Worm (Caenorhabditis elegans) whole organism, L1 larva: ENCODE measurements around the gene C47D2.1.

Experiments
- C04F5.9 ChIP-seq: sonication (generic microtip); optimal IDR thresholded peaks from 2 replicates; lab custom pipeline; 2016; ENCODE audit warnings: missing genetic modification characterization, missing compliant biosample characterization
- C16A3.4 ChIP-seq: fragments of 150-350 bp; optimal IDR thresholded peaks from 2 replicates; lab custom pipeline; 2014; ENCODE audit warnings: missing biosample characterization, missing genetic modification characterization
- C34B4.2 ChIP-seq: sonication (generic microtip); optimal IDR thresholded peaks from 2 replicates; lab custom pipeline; 2017; ENCODE audit warnings: mild to moderate bottlenecking, missing genetic modification characterization, missing compliant biosample characterization
- F16B12.6 ChIP-seq: fragments of 150-350 bp; optimal IDR thresholded peaks from 2 replicates; lab custom pipeline; 2014; ENCODE audit warnings: missing biosample characterization, missing genetic modification characterization
- alr-1 ChIP-seq: fragments of 200-800 bp; sonication (Bioruptor generic); optimal IDR thresholded peaks from 2 replicates; lab custom pipeline; 2018; ENCODE audit warnings: borderline replicate concordance, mild to moderate bottlenecking, missing genetic modification characterization, missing compliant biosample characterization
- ama-1 ChIP-seq: fragments of 150-350 bp; optimal IDR thresholded peaks from 2 replicates; lab custom pipeline; 2014
- ceh-63 ChIP-seq: fragments of 200-800 bp; sonication (Bioruptor generic); optimal IDR thresholded peaks from 2 replicates; lab custom pipeline; 2018; ENCODE audit warnings: mild to moderate bottlenecking, missing genetic modification characterization, missing compliant biosample characterization
- ceh-8 ChIP-seq: fragments of 200-800 bp; sonication (Bioruptor generic); optimal IDR thresholded peaks from 2 replicates; lab custom pipeline; 2018; ENCODE audit warnings: mild to moderate bottlenecking, missing genetic modification characterization, moderate library complexity, missing compliant biosample characterization
- ceh-82 ChIP-seq, 3 experiments: fragments of 150-350 bp in 1 of 3; sonication (generic microtip) in 2 of 3; optimal IDR thresholded peaks; 2 replicates each; lab custom pipeline; 2014 to 2017; ENCODE audit warnings: missing biosample characterization in 3 of 3, missing genetic modification characterization in 3 of 3
- ceh-90 ChIP-seq: sonication (generic microtip); optimal IDR thresholded peaks from 2 replicates; lab custom pipeline; 2016; ENCODE audit warnings: missing genetic modification characterization, missing compliant biosample characterization
- efl-3 ChIP-seq: fragments of 200-800 bp; sonication (Bioruptor generic); optimal IDR thresholded peaks from 2 replicates; lab custom pipeline; 2018; ENCODE audit warnings: mild to moderate bottlenecking, missing genetic modification characterization, missing compliant biosample characterization
- egl-13 ChIP-seq: sonication (generic microtip); optimal IDR thresholded peaks from 2 replicates; lab custom pipeline; 2016; ENCODE audit warnings: missing genotype, missing genetic modification reagents, missing genetic modification characterization, missing compliant biosample characterization
- egl-27 ChIP-seq, 2 experiments: fragments of 150-350 bp in 1 of 2; sonication (generic microtip); optimal IDR thresholded peaks; 3 replicates each; lab custom pipeline; 2017 to 2018; ENCODE audit warnings: missing biosample characterization in 2 of 2, missing genetic modification characterization in 2 of 2, missing genetic modification reagents in 2 of 2
- elt-2 ChIP-seq: sonication (generic microtip); optimal IDR thresholded peaks from 2 replicates; lab custom pipeline; 2016; ENCODE audit warnings: missing genetic modification characterization, mild to moderate bottlenecking, inconsistent platforms, missing compliant biosample characterization, missing genetic modification reagents
- elt-3 ChIP-seq, 6 experiments: fragments of 150-350 bp in 1 of 6; sonication (generic microtip); optimal IDR thresholded peaks; 2 replicates each; lab custom pipeline; 2017 to 2018; ENCODE audit warnings: missing biosample characterization in 6 of 6, missing genetic modification characterization in 6 of 6, inconsistent platforms in 1 of 6
- ets-5 ChIP-seq: fragments of 200-800 bp; sonication (Bioruptor generic); IDR thresholded peaks from 2 replicates; pipeline ENCODE4 v1.3.6; 2022; ENCODE audit warnings: missing genetic modification characterization, missing compliant biosample characterization
- fkh-10 ChIP-seq: sonication (generic microtip); optimal IDR thresholded peaks from 2 replicates; lab custom pipeline; 2017; ENCODE audit warnings: missing biosample characterization, missing genetic modification reagents, missing genetic modification characterization
- fkh-4 ChIP-seq: sonication (generic microtip); optimal IDR thresholded peaks from 2 replicates; lab custom pipeline; 2016; ENCODE audit warnings: missing compliant biosample characterization, missing genetic modification characterization, borderline replicate concordance
- fkh-8 ChIP-seq: sonication (generic microtip); optimal IDR thresholded peaks from 2 replicates; lab custom pipeline; 2016; ENCODE audit warnings: mild to moderate bottlenecking, missing genetic modification characterization, missing compliant biosample characterization
- fos-1 ChIP-seq: fragments of 150-350 bp; optimal IDR thresholded peaks from 2 replicates; lab custom pipeline; 2014; ENCODE audit warnings: missing biosample characterization, missing genetic modification characterization
- hlh-17 ChIP-seq: fragments of 200-800 bp; sonication (Bioruptor generic); optimal IDR thresholded peaks from 2 replicates; lab custom pipeline; 2018; ENCODE audit warnings: missing genetic modification characterization, mild to moderate bottlenecking, missing compliant biosample characterization, moderate library complexity, borderline replicate concordance
- irx-1 ChIP-seq: sonication (generic microtip); optimal IDR thresholded peaks from 2 replicates; lab custom pipeline; 2016; ENCODE audit warnings: missing genetic modification characterization, missing compliant biosample characterization
- isw-1 ChIP-seq: fragments of 200-800 bp; sonication (Bioruptor generic); IDR thresholded peaks from 2 replicates; pipeline ENCODE4 v1.3.6; 2022; ENCODE audit warnings: missing genetic modification characterization, missing compliant biosample characterization
- lin-14 ChIP-seq: fragments of 200-800 bp; sonication (Bioruptor generic); optimal IDR thresholded peaks from 2 replicates; lab custom pipeline; 2018; ENCODE audit warnings: mild to moderate bottlenecking, missing genetic modification characterization, moderate library complexity, missing compliant biosample characterization
- lin-35 ChIP-seq, 2 experiments: fragments of 150-350 bp; optimal IDR thresholded peaks; 2 replicates each; lab custom pipeline; 2014; ENCODE audit warnings: missing biosample characterization in 2 of 2, missing genetic modification characterization in 2 of 2, missing genetic modification reagents in 2 of 2
- lir-3 ChIP-seq: sonication (generic microtip); optimal IDR thresholded peaks from 2 replicates; lab custom pipeline; 2016; ENCODE audit warnings: mild to moderate bottlenecking, missing genetic modification characterization, moderate library complexity, missing compliant biosample characterization; ENCODE audit not compliant: poor library complexity
- lsy-2 ChIP-seq, 2 experiments: fragments of 150-350 bp; optimal IDR thresholded peaks; 2 replicates each; lab custom pipeline; 2014; ENCODE audit warnings: missing biosample characterization in 2 of 2, missing genetic modification characterization in 2 of 2
- mab-9 ChIP-seq: fragments of 200-800 bp; sonication (Bioruptor generic); IDR thresholded peaks from 2 replicates; pipeline ENCODE4 v1.3.6; 2022; ENCODE audit warnings: missing genetic modification reagents, missing genetic modification characterization, missing compliant biosample characterization
- mef-2 ChIP-seq: fragments of 150-350 bp; optimal IDR thresholded peaks from 2 replicates; lab custom pipeline; 2014; ENCODE audit warnings: missing biosample characterization, missing genetic modification characterization
- nhr-11 ChIP-seq: fragments of 150-350 bp; optimal IDR thresholded peaks from 2 replicates; lab custom pipeline; 2014; ENCODE audit warnings: missing biosample characterization, missing genetic modification characterization
- nhr-12 ChIP-seq: sonication (generic microtip); optimal IDR thresholded peaks from 2 replicates; lab custom pipeline; 2017; ENCODE audit warnings: missing biosample characterization, missing genetic modification characterization
- nhr-19 ChIP-seq: fragments of 200-800 bp; sonication (Bioruptor generic); conservative IDR thresholded peaks from 2 replicates; pipeline ENCODE4 v1.3.6; 2022; ENCODE audit warnings: missing genetic modification characterization, missing compliant biosample characterization
- nhr-237 ChIP-seq: fragments of 150-350 bp; optimal IDR thresholded peaks from 2 replicates; lab custom pipeline; 2014; ENCODE audit warnings: missing biosample characterization, missing genetic modification characterization
- nhr-28 ChIP-seq: fragments of 150-350 bp; optimal IDR thresholded peaks from 2 replicates; lab custom pipeline; 2014; ENCODE audit warnings: missing biosample characterization, missing genetic modification characterization
- nhr-71 ChIP-seq: sonication (generic microtip); optimal IDR thresholded peaks from 2 replicates; lab custom pipeline; 2016; ENCODE audit warnings: mild to moderate bottlenecking, missing genetic modification characterization, moderate library complexity, missing compliant biosample characterization
- nhr-85 ChIP-seq: sonication (generic microtip); peaks from one replicate; lab custom pipeline; 2016; ENCODE audit warnings: missing genetic modification characterization, inconsistent platforms, missing compliant biosample characterization
- nhr-90 ChIP-seq: sonication (generic microtip); optimal IDR thresholded peaks from 2 replicates; lab custom pipeline; 2016; ENCODE audit warnings: mild to moderate bottlenecking, missing genetic modification characterization, missing compliant biosample characterization; ENCODE audit not compliant: poor library complexity
- pag-3 ChIP-seq: sonication (generic microtip); optimal IDR thresholded peaks from 2 replicates; lab custom pipeline; 2017; ENCODE audit warnings: missing genetic modification characterization, mild to moderate bottlenecking, missing compliant biosample characterization, antibody characterized with exemption, borderline replicate concordance; ENCODE audit not compliant: insufficient read depth
- pax-3 ChIP-seq: fragments of 200-800 bp; sonication (Bioruptor generic); optimal IDR thresholded peaks from 2 replicates; lab custom pipeline; 2018; ENCODE audit warnings: mild to moderate bottlenecking, missing genetic modification characterization, moderate library complexity, missing compliant biosample characterization
- unc-62 ChIP-seq: fragments of 150-350 bp; optimal IDR thresholded peaks from 2 replicates; lab custom pipeline; 2014; ENCODE audit warnings: missing biosample characterization, missing genetic modification reagents, missing genetic modification characterization
- unc-86 ChIP-seq: sonication (generic microtip); optimal IDR thresholded peaks from 2 replicates; lab custom pipeline; 2016; ENCODE audit warnings: missing genetic modification characterization, missing compliant biosample characterization
- vab-15 ChIP-seq: sonication (generic microtip); optimal IDR thresholded peaks from 2 replicates; lab custom pipeline; 2017; ENCODE audit warnings: missing genotype, mild to moderate bottlenecking, missing genetic modification characterization, missing compliant biosample characterization
- zip-4 ChIP-seq: fragments of 200-800 bp; sonication (Bioruptor generic); optimal IDR thresholded peaks from 2 replicates; lab custom pipeline; 2018; ENCODE audit warnings: mild to moderate bottlenecking, missing genetic modification characterization, moderate library complexity, missing compliant biosample characterization
- ztf-11 ChIP-seq, 2 experiments: sonication (generic microtip); optimal IDR thresholded peaks; 2 replicates each; lab custom pipeline; 2016 to 2017; ENCODE audit warnings: missing genetic modification characterization in 2 of 2, missing biosample characterization in 1 of 2, missing compliant biosample characterization in 1 of 2
- ztf-4 ChIP-seq: fragments of 150-350 bp; optimal IDR thresholded peaks from 2 replicates; lab custom pipeline; 2014; ENCODE audit warnings: missing biosample characterization, missing genetic modification characterization

The C47D2.1 gene

DNA sequence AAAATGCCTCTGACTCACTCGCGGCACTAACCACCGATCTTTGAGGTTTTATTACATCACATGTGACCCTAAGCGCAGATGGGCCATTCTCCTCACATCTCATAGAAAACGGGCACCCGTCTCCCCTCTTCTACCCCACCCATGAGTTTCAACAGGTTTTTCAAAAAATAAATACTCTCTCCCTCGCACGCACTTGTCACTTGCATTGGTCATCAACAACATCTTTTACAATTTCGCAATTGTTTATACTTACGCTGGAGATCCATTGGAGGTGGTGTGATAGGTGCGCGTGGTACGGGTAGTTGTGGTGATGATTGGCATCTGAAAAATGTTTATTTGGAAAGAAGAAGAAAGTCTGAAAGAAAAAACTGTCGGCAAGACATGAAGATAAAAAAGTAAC lies 21.1 kb downstream of the C47D2.1 start, which contains the start of gene M60.4 (continued):
- peak; percentile 7 for TF ChIP-seq ztf-4 (tag; lab: Kevin White, UChicago)
- TF ChIP-seq C16A3.4 (tag; lab: Kevin White, UChicago), result peak; percentile 42
- no peak for TF ChIP-seq ztf-11 (tag; optimal IDR thresholded peaks at IDR 0.05; lab: Kevin White, UChicago)
- peak; percentile 41 to 61 for TF ChIP-seq lsy-2 (tag; optimal IDR thresholded peaks at IDR 0.05; lab: Kevin White, UChicago)
- peak; percentile 80 for TF ChIP-seq nhr-90 (tag; lab: Kevin White, UChicago)
- TF ChIP-seq ceh-90 (tag; lab: Kevin White, UChicago), result no peak
- TF ChIP-seq pax-3 (tag; lab: Kevin White, UChicago), result no peak
- no peak for TF ChIP-seq efl-3 (GFP tag; lab: Kevin White, UChicago)
- TF ChIP-seq nhr-85 (tag; lab: Kevin White, UChicago), result peak; percentile 98
- TF ChIP-seq isw-1 (GFP tag; lab: Robert Waterston, UW), result no peak
- TF ChIP-seq unc-86 (tag; lab: Kevin White, UChicago), result no peak
- no peak for TF ChIP-seq mef-2 (tag; lab: Kevin White, UChicago)
- TF ChIP-seq mab-9 (GFP tag; lab: Robert Waterston, UW), result no peak
- TF ChIP-seq fkh-10 (GFP tag; lab: Kevin White, UChicago), result no peak
- no peak for TF ChIP-seq nhr-28
- no peak for TF ChIP-seq C34B4.2 (tag; lab: Kevin White, UChicago)
- peak; percentile 45 for TF ChIP-seq fos-1 (tag; lab: Kevin White, UChicago)
- TF ChIP-seq nhr-12, result no peak
- TF ChIP-seq fkh-8 (tag; lab: Kevin White, UChicago), result no peak
- TF ChIP-seq unc-62 (GFP tag; lab: Kevin White, UChicago), result no peak
- no peak for TF ChIP-seq ets-5 (GFP tag; lab: Robert Waterston, UW)
- no peak for TF ChIP-seq hlh-17 (GFP tag; lab: Kevin White, UChicago)
- no peak for TF ChIP-seq egl-27 (tag; optimal IDR thresholded peaks at IDR 0.05; lab: Kevin White, UChicago)
- no peak for TF ChIP-seq F16B12.6 (tag; lab: Kevin White, UChicago)
- TF ChIP-seq nhr-11 (tag; lab: Kevin White, UChicago), result no peak
- TF ChIP-seq ceh-63 (GFP tag; lab: Kevin White, UChicago), result no peak
- TF ChIP-seq lin-35 (GFP tag; optimal IDR thresholded peaks at IDR 0.05; lab: Kevin White, UChicago), result peak; percentile 47 to 78
- no peak for TF ChIP-seq fkh-4 (tag; lab: Kevin White, UChicago)
- peak; percentile 57 for TF ChIP-seq zip-4 (GFP tag; lab: Kevin White, UChicago)
- TF ChIP-seq ceh-8 (GFP tag; lab: Kevin White, UChicago), result no peak
- TF ChIP-seq irx-1 (tag; lab: Kevin White, UChicago), result peak; percentile 17
- peak in 4 of 6 experiments; percentile 71 to 84 (median 77) for TF ChIP-seq elt-3 (tag; optimal IDR thresholded peaks at IDR 0.05; lab: Kevin White, UChicago)
- no peak for TF ChIP-seq elt-2
- no peak for TF ChIP-seq ama-1
- TF ChIP-seq C04F5.9 (tag; lab: Kevin White, UChicago), result no peak
- peak in 2 of 3 experiments; percentile 34 to 59 for TF ChIP-seq ceh-82 (tag; optimal IDR thresholded peaks at IDR 0.05; lab: Kevin White, UChicago)
- no peak for TF ChIP-seq egl-13 (tag; lab: Kevin White, UChicago)
- no peak for TF ChIP-seq alr-1
- TF ChIP-seq nhr-19 (GFP tag; lab: Robert Waterston, UW), result peak; percentile 74
- TF ChIP-seq nhr-237, result no peak
- peak; percentile 94 for TF ChIP-seq nhr-71
- TF ChIP-seq lin-14, result peak; percentile 95
- peak; percentile 61 for TF ChIP-seq lir-3 (tag; lab: Kevin White, UChicago)
- peak; percentile 89 for TF ChIP-seq vab-15
- TF ChIP-seq pag-3 (tag; lab: Kevin White, UChicago), result peak; percentile 47
